Worm (Caenorhabditis elegans) whole organism, L1 larva: ENCODE results near the gene srw-56.

Experiments
- F16B12.6 ChIP-seq: fragments of 150-350 bp; optimal IDR thresholded peaks from 2 replicates; lab custom pipeline; 2014; ENCODE audit warnings: missing biosample characterization, missing genetic modification characterization
- ama-1 ChIP-seq: fragments of 150-350 bp; optimal IDR thresholded peaks from 2 replicates; lab custom pipeline; 2014
- dpl-1 ChIP-seq, 3 experiments: fragments of 150-350 bp in 2 of 3; sonication (generic microtip) in 1 of 3; optimal IDR thresholded peaks; 2 replicates each; lab custom pipeline; 2014 to 2017; ENCODE audit warnings: missing biosample characterization in 3 of 3, missing genetic modification characterization in 3 of 3, missing genetic modification reagents in 3 of 3
- efl-1 ChIP-seq, 4 experiments: fragments of 150-350 bp; optimal IDR thresholded peaks in 3 of 4; peaks in 1 of 4; 1 replicate in 1 of 4; 2 replicates in 3 of 4; lab custom pipeline; 2014; ENCODE audit warnings: missing biosample characterization in 2 of 4, missing genetic modification characterization in 2 of 4, missing genetic modification reagents in 2 of 4
- egl-13 ChIP-seq: sonication (generic microtip); optimal IDR thresholded peaks from 2 replicates; lab custom pipeline; 2016; ENCODE audit warnings: missing genotype, missing genetic modification reagents, missing genetic modification characterization, missing compliant biosample characterization
- lin-35 ChIP-seq, 2 experiments: fragments of 150-350 bp; optimal IDR thresholded peaks; 2 replicates each; lab custom pipeline; 2014; ENCODE audit warnings: missing biosample characterization in 2 of 2, missing genetic modification characterization in 2 of 2, missing genetic modification reagents in 2 of 2
- nhr-28 ChIP-seq: fragments of 150-350 bp; optimal IDR thresholded peaks from 2 replicates; lab custom pipeline; 2014; ENCODE audit warnings: missing biosample characterization, missing genetic modification characterization
- nhr-77 ChIP-seq: fragments of 150-350 bp; optimal IDR thresholded peaks from 2 replicates; lab custom pipeline; 2014; ENCODE audit warnings: missing biosample characterization, missing genetic modification characterization
- skn-1 ChIP-seq: fragments of 150-350 bp; optimal IDR thresholded peaks from 2 replicates; lab custom pipeline; 2014; ENCODE audit warnings: missing biosample characterization, missing genetic modification characterization
- unc-62 ChIP-seq: fragments of 150-350 bp; optimal IDR thresholded peaks from 2 replicates; lab custom pipeline; 2014; ENCODE audit warnings: missing biosample characterization, missing genetic modification reagents, missing genetic modification characterization

- TF ChIP-seq lin-35 (GFP tag; optimal IDR thresholded peaks at IDR 0.05; lab: Kevin White, UChicago) (no peak), nhr-28 (tag; lab: Kevin White, UChicago) (no peak), unc-62 (GFP tag; lab: Kevin White, UChicago) (no peak), efl-1 (optimal IDR thresholded peaks at IDR 0.05; lab: Kevin White, UChicago) (no peak), efl-1 (GFP tag; optimal IDR thresholded peaks at IDR 0.05 in 1 of 2; lab: Kevin White, UChicago) (no peak), F16B12.6 (tag; lab: Kevin White, UChicago) (no peak), dpl-1 (GFP tag; optimal IDR thresholded peaks at IDR 0.05; lab: Kevin White, UChicago) (no peak), skn-1 (no peak), nhr-77 (tag; lab: Kevin White, UChicago) (no peak), egl-13 (no peak), ama-1 (lab: Kevin White, UChicago) (no peak)
Measured at ce11 chrV:15922979-15923378, 29.7 kb downstream of the srw-56 start, which contains the start of gene F35E8.13.
